Fruit fly (Drosophila melanogaster) whole organism, larva: ENCODE data around the gene Wwox.

ENCODE experiments used
- noc ChIP-seq: fragments of 200-800 bp; sonication (Bioruptor generic); optimal IDR thresholded peaks from 3 replicates; lab custom pipeline; 2019; ENCODE audit warnings: missing biosample characterization, mild to moderate bottlenecking, missing genetic modification characterization, moderate library complexity

Gene Wwox

DNA sequence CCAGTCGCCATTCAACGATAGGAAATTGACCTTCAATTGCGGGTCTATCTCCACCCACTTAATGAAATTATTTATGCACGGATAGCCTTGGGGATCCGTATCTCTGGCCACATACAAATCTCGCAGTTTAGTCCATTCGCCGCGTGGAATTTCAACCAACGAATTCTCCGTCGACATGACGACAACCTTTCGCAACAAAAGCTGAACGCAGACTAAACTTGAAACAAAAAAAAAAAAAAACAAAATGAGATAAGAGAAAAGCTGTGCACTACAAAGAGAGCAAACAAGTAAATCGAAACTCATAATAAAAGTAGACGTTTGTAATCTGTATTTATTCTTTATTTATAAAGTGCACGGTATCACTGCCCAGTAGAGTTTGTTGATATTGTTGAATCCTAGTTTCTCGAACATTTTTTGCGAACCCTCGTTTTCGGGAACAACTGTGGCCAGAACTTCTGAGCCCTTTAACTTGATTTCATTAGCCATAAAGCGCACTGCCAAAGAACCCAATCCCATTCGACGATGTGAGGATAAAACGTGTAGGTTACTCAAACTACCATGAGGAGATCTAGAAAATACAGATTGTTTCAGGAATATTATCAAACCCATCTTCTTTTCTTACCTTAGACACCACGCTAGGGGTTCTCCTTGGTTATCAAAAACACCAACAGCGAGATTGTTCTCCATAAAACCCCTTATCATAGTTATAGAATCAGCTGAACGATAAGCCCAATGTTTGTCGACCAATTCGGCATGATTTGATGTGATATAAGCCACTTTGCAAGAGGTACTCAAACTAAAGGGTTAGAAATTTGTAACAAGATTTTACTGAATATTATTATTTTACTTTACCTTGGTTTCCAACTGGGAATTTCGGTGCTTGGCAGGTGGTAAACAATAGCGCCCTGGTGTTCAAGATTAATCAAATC is 5.5 kb upstream of the Wwox start, which contains the start of gene CG12560:
CG12560 (minus strand) TSS at position 195 of the 929 bp plus-strand sequence.
- TF ChIP-seq noc (tag; lab: Kevin White, UChicago), result no peak

DNA sequence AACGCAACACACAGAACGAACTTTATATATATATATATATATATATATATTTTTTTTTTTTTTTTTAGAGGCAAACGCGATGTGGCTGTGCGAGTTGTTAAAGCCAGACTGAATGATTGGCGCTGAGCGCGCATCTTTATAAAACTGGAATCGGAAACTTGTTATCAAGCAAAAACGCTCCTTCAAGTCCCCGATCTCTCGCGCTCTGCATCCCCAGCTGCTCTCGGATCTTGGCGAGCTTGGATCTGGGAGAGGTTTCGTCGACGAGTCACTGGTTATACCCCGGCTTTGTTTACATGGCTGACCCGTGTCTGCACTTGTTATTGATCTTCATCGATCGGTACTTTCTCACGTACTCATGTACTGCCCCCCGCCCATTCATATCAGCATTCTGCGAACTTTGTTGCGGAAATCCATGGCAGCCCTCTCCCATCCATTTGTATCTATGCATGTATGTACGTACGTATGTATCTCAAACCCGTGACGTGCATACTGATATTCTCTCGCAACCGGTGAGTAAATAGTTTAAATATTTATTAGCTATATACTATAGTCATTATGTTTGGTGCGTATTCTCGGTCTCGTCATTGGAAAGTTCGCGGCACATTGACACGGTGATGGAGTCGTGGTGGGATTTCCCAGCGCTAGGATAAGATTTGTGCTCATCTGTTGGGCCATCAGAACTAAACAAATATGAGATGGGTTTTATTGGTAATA is 3.2 kb upstream of the Wwox start, which contains the start of gene Spn28Dc:
Spn28Dc (minus strand) TSS at position 51 of the 717 bp plus-strand sequence.
- TF ChIP-seq noc (tag; lab: Kevin White, UChicago), result no peak

DNA sequence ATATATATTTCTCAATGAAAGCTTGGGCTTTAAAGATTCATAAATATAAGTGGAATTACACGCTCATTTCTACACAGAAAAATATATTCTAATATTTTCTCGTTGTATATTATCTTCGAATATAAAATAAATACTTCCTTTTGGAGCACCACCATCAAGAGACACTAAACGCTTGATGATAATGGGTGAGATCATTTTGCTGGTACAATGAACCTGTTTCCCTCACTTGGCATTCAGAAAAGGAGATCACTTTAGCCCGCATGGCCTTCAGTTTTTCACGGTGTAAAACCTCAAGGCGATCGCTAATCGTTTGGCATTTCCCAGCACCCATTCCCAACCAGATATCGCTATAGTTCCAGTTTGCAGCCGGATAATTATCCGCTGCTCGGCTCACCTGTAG is 2.0 kb upstream of the Wwox start:
- no peak for TF ChIP-seq noc (tag; lab: Kevin White, UChicago)

DNA sequence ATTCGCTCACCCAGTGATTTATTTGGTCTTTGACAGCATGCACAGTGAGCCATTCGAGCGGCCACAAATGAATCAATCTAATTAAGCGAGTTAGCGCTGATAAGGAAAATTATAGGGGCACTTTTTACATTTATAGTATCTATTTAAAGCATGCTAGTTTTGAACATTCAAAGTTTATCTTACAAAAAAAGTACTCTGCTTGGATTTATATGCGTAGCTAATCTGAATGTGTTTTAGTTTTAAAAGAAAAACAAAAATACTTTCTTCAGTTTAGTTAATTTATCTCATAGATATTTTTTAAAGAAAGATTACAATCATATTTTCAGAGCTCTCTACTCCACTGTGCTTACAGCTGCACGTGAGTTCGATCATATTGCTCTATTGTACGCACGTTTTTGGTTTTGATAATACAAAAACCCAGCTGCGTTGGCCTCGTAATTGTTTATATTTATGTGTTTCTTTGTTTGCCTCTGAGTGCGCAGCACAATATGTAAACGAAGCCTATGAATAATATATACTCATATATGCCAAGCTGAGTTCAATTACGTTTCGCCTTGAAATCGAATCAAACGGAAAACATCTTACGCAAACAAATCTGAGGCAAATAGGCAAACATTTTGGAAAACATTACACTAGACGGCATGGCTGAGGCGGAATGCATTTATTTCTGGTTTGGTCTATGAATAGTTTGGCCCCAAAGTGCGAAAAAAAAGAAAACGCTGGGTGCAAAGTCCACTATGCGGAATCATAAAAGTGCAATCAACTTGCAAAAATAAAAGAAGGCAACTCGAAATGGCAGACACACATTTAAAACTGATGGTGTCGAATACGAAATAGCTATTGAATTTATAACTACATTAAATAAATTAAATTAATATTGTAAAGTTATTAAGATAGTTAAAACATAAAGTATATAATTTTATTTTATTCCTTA is 2.1 kb downstream of the Wwox start:
- peak; percentile 75 for TF ChIP-seq noc (tag; lab: Kevin White, UChicago)

DNA sequence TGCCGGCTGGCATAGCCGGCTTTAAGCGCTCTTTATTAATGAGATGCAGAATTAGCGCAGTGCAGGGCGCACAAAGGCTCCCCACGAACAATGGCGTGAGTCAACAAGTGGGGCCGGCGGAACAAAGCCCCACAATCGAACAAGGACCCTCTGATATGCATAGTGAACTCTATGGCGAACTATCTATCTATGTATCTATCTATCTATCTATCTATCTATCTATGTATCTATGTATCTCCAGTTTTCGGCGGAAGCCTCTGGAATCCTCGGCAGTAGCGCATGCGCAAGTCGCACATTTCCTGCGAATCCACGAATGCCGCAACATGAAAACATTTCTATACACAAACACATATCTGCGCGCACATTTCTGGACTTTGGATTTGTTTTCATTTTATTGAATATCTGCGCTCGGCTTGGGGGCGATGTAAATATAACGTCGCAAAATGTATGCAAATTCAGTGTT is 3.5 kb downstream of the Wwox start:
- TF ChIP-seq noc (tag; lab: Kevin White, UChicago), result peak; percentile 80

DNA sequence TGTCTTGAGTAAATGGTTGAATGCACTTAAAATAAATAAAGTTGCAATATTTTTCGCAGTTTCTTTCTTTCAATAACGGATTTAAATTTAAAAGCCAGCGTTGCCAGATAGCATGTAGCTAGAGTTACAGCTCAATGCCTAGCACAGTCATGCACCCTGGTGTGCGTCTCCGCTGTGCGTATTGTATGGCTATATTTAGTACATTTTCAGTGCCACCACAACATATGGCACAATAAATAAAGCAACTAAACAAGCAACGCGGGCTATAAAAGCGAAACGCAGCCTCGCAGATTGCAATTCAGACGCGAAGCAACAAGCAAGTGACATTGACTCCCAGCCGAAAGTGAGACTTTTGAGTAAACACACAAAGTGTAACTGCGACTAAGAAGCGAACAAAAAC is 5.4 kb downstream of the Wwox start, which contains the start of gene Sirup:
Sirup (plus strand) TSS at position 215 of the 400 bp plus-strand sequence.
- TF ChIP-seq noc (tag; lab: Kevin White, UChicago), result no peak

DNA sequence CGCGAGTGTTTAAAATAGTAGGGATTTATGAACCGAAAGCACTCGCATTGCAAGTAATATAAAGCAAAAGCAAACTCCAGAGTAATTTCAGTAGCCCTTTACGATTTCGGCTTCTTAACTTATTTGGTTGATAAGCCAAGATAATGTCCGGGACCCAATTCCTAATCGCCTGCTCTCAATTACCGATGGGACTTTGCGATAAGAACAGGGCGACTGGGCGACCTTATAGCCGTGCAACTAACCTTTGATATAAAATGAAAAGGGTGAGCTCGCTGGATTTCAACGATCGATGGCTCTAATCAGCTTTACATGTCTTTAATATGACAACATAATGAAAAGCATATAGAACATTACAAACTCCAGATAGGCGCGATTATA is 6.0 kb downstream of the Wwox start, which contains the start of gene CG7227:
CG7227 (minus strand) TSS at position 72 of the 378 bp plus-strand sequence.
- no peak for TF ChIP-seq noc (tag; lab: Kevin White, UChicago)

DNA sequence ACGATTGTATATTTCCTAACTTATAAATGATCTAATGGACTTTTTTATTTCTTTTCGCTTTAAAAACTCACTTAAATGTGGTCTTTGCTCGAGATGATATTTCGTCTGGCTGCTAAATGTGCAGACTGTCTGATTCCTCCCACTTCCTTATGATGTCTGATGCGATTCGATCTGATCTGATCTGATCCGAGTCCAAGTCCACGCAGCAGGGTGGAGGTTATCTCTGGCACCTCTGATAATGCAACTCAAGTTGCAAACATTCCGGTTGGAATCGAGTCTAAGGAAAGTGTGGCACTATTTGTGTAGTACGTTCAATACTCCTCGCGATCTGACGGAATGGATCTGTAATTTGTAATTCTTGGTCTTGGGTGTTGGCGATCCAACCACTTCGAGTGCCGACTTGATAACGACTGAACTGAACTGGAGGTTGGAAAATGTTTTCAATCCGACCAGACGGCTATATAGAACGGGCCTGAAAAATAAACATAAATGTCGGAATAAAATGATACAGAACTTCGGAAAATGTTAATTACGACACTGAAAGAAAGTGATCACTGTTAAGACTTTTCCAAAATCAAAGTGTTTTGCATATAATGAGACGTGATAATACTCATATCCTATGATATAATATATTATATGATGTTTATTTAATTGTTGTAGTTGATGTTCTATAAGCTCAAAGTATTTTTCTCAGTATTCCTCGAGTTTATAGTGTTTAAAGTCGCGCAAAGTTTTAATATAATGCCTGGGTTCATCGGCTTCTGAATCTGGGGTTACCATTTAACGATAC is 6.6 kb downstream of the Wwox start:
- TF ChIP-seq noc (tag; lab: Kevin White, UChicago), result no peak

DNA sequence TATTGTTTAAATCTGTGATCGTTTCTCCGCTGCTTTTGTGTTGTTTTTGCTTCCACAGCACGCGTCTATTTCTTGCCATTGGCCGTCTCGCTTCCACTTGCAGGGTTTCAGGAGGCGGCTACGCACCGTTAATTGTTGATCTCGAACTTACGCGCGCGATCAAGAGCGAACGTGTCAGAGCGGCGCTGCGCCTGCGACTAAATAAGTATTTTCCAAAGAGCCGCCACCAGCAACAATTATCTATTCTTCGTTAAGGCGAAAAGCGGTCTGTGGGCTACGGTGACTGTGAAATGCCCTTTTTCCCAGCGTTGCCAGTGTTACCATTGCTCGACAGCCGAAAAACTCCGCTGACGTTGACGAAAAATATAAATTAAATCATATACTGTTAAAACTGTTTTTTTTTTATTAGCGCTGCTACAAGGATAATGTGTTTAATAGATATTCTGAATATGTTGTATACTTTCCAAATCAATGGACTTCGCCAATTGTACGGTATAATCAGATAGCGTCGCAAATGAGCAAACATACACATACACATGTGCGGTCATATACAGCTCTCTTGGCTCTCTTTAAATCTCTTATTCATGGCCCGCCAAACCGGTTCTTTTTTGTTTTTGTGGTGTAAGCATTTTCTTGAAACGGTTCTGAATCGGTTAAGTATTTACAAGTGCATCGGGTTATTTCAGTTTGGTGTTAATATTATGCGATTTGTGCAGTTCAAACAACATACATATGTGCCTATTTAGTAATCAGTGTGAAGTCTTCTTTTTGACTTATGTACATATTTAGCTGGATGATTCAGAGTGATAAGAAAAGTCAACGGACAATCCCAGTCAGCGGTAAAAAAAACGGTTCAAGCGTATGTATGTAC is 9.9 kb downstream of the Wwox start, which contains the start of gene pes:
pes (minus strand) TSS at position 201 of the 871 bp plus-strand sequence.
- TF ChIP-seq noc (tag; lab: Kevin White, UChicago), result peak; percentile 63

DNA sequence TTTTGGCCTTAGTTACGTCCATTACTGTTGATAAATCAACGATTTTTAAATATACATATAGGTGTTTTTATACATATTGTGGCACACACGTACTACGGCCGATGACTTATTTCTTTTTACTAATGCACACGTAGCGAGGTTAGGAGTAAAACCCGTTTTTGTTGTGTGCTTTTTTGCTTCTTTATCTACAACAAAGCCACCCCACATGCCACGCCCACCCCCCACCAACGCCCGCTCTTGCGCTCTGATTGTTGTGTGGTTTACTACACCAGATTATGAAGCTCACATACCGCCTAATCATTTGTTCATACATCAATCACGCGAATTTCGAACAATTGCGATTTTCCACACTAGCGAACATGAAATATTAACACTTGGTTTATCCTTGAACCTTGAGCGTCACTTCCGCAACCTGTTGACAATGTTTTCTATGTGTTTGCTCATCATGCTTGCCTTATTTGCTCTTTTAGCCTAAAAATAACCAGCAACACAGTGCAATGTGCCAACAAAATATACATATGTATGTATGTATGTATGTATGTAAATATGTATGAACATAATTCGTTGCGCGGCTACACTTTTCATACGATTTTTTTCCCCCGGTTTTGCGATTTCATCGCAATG is 10.9 kb downstream of the Wwox start:
- TF ChIP-seq noc (tag; lab: Kevin White, UChicago), result no peak

DNA sequence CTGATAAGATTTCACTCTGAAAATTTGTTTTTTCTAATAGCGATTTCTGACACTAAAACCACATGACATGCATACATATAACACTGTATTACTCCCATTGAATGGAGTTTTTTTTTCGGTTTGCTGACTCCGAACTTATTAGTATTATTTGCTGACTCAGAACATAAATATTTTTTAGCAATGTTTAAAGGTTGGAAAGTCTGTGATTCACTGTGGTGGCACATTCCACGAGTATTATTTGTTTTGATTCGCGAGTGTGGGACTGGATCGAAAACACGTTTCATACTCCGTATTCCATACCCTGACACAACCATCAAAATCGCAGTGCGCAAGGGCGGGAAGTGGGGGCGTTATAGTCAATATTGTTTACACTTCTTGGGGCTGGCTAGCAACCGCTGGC is 11.4 kb downstream of the Wwox start:
- TF ChIP-seq noc (tag; lab: Kevin White, UChicago), result no peak

DNA sequence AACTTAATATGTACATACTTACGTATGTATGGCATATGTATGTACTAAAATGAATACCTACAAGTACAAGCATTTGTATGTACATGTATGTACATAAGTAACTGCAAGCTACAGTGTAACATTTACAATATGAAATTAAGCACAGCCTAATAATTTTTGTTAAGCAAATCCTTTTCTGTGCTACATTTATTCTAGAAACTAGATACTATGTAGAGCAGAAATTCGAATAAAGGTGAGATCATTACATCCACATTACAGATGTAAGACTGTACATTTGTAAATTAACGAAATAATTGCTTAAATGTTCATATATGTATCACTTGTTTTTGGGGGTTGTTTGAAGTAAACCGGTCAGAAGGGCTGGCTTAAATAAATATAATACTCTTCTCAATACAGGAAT is 12.1 kb downstream of the Wwox start:
- TF ChIP-seq noc (tag; lab: Kevin White, UChicago), result no peak
